Fruit fly (Drosophila melanogaster) whole organism, embryonic: ENCODE results near the gene CG10300.
A peak's percentile ranks its signal among the peaks of the same experiment; 100 is the strongest.

Source experiments
- C15 ChIP-seq: fragments of 200-800 bp; sonication (Bioruptor generic); IDR thresholded peaks from 3 replicates; pipeline ENCODE4 v1.3.6; 2022; ENCODE audit warnings: missing biosample characterization, missing genetic modification characterization
- CG10565 ChIP-seq: fragments of 200-800 bp; sonication (Bioruptor generic); optimal IDR thresholded peaks from 3 replicates; lab custom pipeline; 2016; ENCODE audit warnings: missing biosample characterization, mild to moderate bottlenecking, missing genetic modification characterization
- CG11560 ChIP-seq: fragments of 200-800 bp; sonication (Bioruptor generic); IDR thresholded peaks from 3 replicates; pipeline ENCODE4 v1.3.6; 2022; ENCODE audit warnings: missing biosample characterization, missing genetic modification characterization
- CG11695 ChIP-seq: fragments of 200-800 bp; sonication (Bioruptor generic); IDR thresholded peaks from 3 replicates; pipeline ENCODE4 v1.3.6; 2022; ENCODE audit warnings: missing biosample characterization, missing genetic modification characterization
- CG13296 ChIP-seq: fragments of 200-800 bp; sonication (Bioruptor generic); optimal IDR thresholded peaks from 3 replicates; lab custom pipeline; 2018; ENCODE audit warnings: missing biosample characterization, mild to moderate bottlenecking, missing genetic modification characterization
- CG13624 ChIP-seq: fragments of 200-800 bp; sonication (Bioruptor generic); optimal IDR thresholded peaks from 2 replicates; lab custom pipeline; 2016; ENCODE audit warnings: missing biosample characterization, missing genetic modification characterization
- CG15269 ChIP-seq: fragments of 200-800 bp; sonication (Bioruptor generic); optimal IDR thresholded peaks from 2 replicates; lab custom pipeline; 2018; ENCODE audit warnings: missing biosample characterization, mild to moderate bottlenecking, missing genetic modification characterization, moderate library complexity
- CG16815 ChIP-seq: fragments of 200-800 bp; sonication (Bioruptor generic); optimal IDR thresholded peaks from 3 replicates; lab custom pipeline; 2017; ENCODE audit warnings: missing biosample characterization, mild to moderate bottlenecking, missing genetic modification characterization
- CG17361 ChIP-seq: fragments of 200-800 bp; sonication (Bioruptor generic); IDR thresholded peaks from 3 replicates; pipeline ENCODE4 v1.3.6; 2022; ENCODE audit warnings: missing biosample characterization, missing genetic modification characterization
- CG2889 ChIP-seq: fragments of 200-800 bp; sonication (Bioruptor generic); IDR thresholded peaks from 3 replicates; pipeline ENCODE4 v1.3.6; 2022; ENCODE audit warnings: missing biosample characterization, missing genetic modification characterization
- CG30431 ChIP-seq: fragments of 200-800 bp; sonication (Bioruptor generic); optimal IDR thresholded peaks from 2 replicates; lab custom pipeline; 2017; ENCODE audit warnings: missing biosample characterization, missing genetic modification characterization
- CG31365 ChIP-seq: fragments of 200-800 bp; sonication (Bioruptor generic); optimal IDR thresholded peaks from 2 replicates; lab custom pipeline; 2018; ENCODE audit warnings: missing biosample characterization, mild to moderate bottlenecking, missing genetic modification characterization
- CG31388 ChIP-seq: fragments of 200-800 bp; sonication (Bioruptor generic); optimal IDR thresholded peaks from 2 replicates; lab custom pipeline; 2016; ENCODE audit warnings: missing biosample characterization, missing genetic modification characterization
- CG31441 ChIP-seq: fragments of 200-800 bp; sonication (Bioruptor generic); IDR thresholded peaks from 2 replicates; pipeline ENCODE4 v1.3.6; 2022; ENCODE audit warnings: missing biosample characterization, missing genetic modification characterization
- CG3163 ChIP-seq: fragments of 200-800 bp; sonication (Bioruptor generic); optimal IDR thresholded peaks from 3 replicates; lab custom pipeline; 2016; ENCODE audit warnings: missing biosample characterization, missing genetic modification characterization
- CG34422 ChIP-seq: fragments of 200-800 bp; sonication (Bioruptor generic); IDR thresholded peaks from 3 replicates; pipeline ENCODE4 v1.3.6; 2022; ENCODE audit warnings: missing biosample characterization, missing genetic modification characterization
- CG4282 ChIP-seq: fragments of 200-800 bp; sonication (Bioruptor generic); optimal IDR thresholded peaks from 2 replicates; lab custom pipeline; 2016; ENCODE audit warnings: missing biosample characterization, missing genetic modification characterization
- CG4424 ChIP-seq: fragments of 200-800 bp; sonication (Bioruptor generic); optimal IDR thresholded peaks from 3 replicates; lab custom pipeline; 2016; ENCODE audit warnings: missing biosample characterization, missing genetic modification characterization
- CG5180 ChIP-seq: fragments of 200-800 bp; sonication (Bioruptor generic); optimal IDR thresholded peaks from 3 replicates; lab custom pipeline; 2017; ENCODE audit warnings: missing biosample characterization, missing genetic modification characterization, mild to moderate bottlenecking, moderate library complexity, missing genetic modification reagents
- CG6175 ChIP-seq: fragments of 200-800 bp; sonication (Bioruptor generic); IDR thresholded peaks from 3 replicates; pipeline ENCODE4 v1.3.6; 2022; ENCODE audit warnings: missing biosample characterization, missing genetic modification characterization
- CG7556 ChIP-seq: fragments of 200-800 bp; sonication (Bioruptor generic); optimal IDR thresholded peaks from 2 replicates; lab custom pipeline; 2017; ENCODE audit warnings: missing biosample characterization, mild to moderate bottlenecking, missing genetic modification characterization
- CG9817 ChIP-seq: fragments of 200-800 bp; sonication (Bioruptor generic); optimal IDR thresholded peaks from 2 replicates; lab custom pipeline; 2018; ENCODE audit warnings: missing biosample characterization, mild to moderate bottlenecking, missing genetic modification characterization, moderate library complexity
- CoRest ChIP-seq: fragments of 200-800 bp; sonication (Bioruptor generic); optimal IDR thresholded peaks from 3 replicates; lab custom pipeline; 2018; ENCODE audit warnings: missing biosample characterization, mild to moderate bottlenecking, missing genetic modification characterization, moderate library complexity
- Ets65A ChIP-seq: fragments of 200-800 bp; sonication (Bioruptor generic); peaks from one replicate; lab custom pipeline; 2016; ENCODE audit warnings: missing biosample characterization, missing genetic modification characterization
- Hand ChIP-seq: fragments of 200-800 bp; sonication (Bioruptor generic); optimal IDR thresholded peaks from 2 replicates; lab custom pipeline; 2017; ENCODE audit warnings: mild to moderate bottlenecking, missing biosample characterization, missing genetic modification reagents, missing genetic modification characterization
- Hr3 ChIP-seq: fragments of 200-800 bp; sonication (Bioruptor generic); optimal IDR thresholded peaks from 3 replicates; lab custom pipeline; 2016; ENCODE audit warnings: missing biosample characterization, missing genetic modification characterization
- Lpt ChIP-seq: fragments of >200 bp; optimal IDR thresholded peaks from 2 replicates; lab custom pipeline; 2018; ENCODE audit warnings: missing biosample characterization, missing genetic modification characterization
- NC2α ChIP-seq: fragments of 200-800 bp; sonication (Bioruptor generic); optimal IDR thresholded peaks from 2 replicates; lab custom pipeline; 2016; ENCODE audit warnings: missing biosample characterization, missing genetic modification characterization
- Nf-YA ChIP-seq: fragments of 200-800 bp; sonication (Bioruptor generic); IDR thresholded peaks from 2 replicates; pipeline ENCODE4 v1.3.6; 2022; ENCODE audit warnings: missing biosample characterization, missing genetic modification characterization
- Nf-YC ChIP-seq: fragments of 200-800 bp; optimal IDR thresholded peaks from 3 replicates; lab custom pipeline; 2019; ENCODE audit warnings: missing biosample characterization, mild to moderate bottlenecking, missing genetic modification characterization, moderate library complexity
- Taf1 ChIP-seq: fragments of 200-800 bp; sonication (Bioruptor generic); IDR thresholded peaks from 2 replicates; pipeline ENCODE4 v1.3.6; 2022; ENCODE audit warnings: missing biosample characterization, missing genetic modification characterization
- ase ChIP-seq: fragments of 200-800 bp; sonication (Bioruptor generic); IDR thresholded peaks from 3 replicates; pipeline ENCODE4 v1.3.6; 2022; ENCODE audit warnings: missing biosample characterization, missing genetic modification characterization
- da ChIP-seq: fragments of 200-800 bp; sonication (Bioruptor generic); optimal IDR thresholded peaks from 2 replicates; lab custom pipeline; 2016; ENCODE audit warnings: missing biosample characterization, missing genetic modification characterization
- esg ChIP-seq: fragments of 200-800 bp; sonication (Bioruptor generic); conservative IDR thresholded peaks from 2 replicates; pipeline ENCODE4 v1.3.6; 2022; ENCODE audit warnings: missing biosample characterization, missing genetic modification characterization
- fd64A ChIP-seq: fragments of 200-800 bp; sonication (Bioruptor generic); optimal IDR thresholded peaks from 3 replicates; lab custom pipeline; 2018; ENCODE audit warnings: missing biosample characterization, mild to moderate bottlenecking, missing genetic modification characterization
- gce ChIP-seq: fragments of 200-800 bp; sonication (Bioruptor generic); IDR thresholded peaks from 3 replicates; pipeline ENCODE4 v1.3.6; 2022; ENCODE audit warnings: missing biosample characterization, missing genetic modification characterization
- h ChIP-seq: fragments of >200 bp; optimal IDR thresholded peaks from 2 replicates; lab custom pipeline; 2017
- hth ChIP-seq: fragments of >200 bp; optimal IDR thresholded peaks from 2 replicates; lab custom pipeline; 2017; ENCODE audit warnings: inconsistent platforms
- inv ChIP-seq: fragments of 200-800 bp; sonication (Bioruptor generic); IDR thresholded peaks from 2 replicates; pipeline ENCODE4 v1.3.6; 2022; ENCODE audit warnings: missing biosample characterization, missing genetic modification characterization; ENCODE audit not compliant: partially characterized antibody
- maf-S ChIP-seq: fragments of 200-800 bp; sonication (Bioruptor generic); optimal IDR thresholded peaks from 2 replicates; lab custom pipeline; 2016; ENCODE audit warnings: missing biosample characterization, missing genetic modification characterization
- org-1 ChIP-seq: fragments of 200-800 bp; sonication (Bioruptor generic); optimal IDR thresholded peaks from 2 replicates; lab custom pipeline; 2017; ENCODE audit warnings: missing biosample characterization, missing genetic modification characterization
- phol ChIP-seq: fragments of 200-800 bp; sonication (Bioruptor generic); optimal IDR thresholded peaks from 3 replicates; lab custom pipeline; 2018; ENCODE audit warnings: missing biosample characterization, mild to moderate bottlenecking, missing genetic modification characterization, moderate library complexity
- seq ChIP-seq: fragments of 200-800 bp; sonication (Bioruptor generic); IDR thresholded peaks from 2 replicates; pipeline ENCODE4 v1.3.6; 2022; ENCODE audit warnings: missing biosample characterization, missing genetic modification characterization
- shn ChIP-seq: fragments of 200-800 bp; sonication (Bioruptor generic); optimal IDR thresholded peaks from 3 replicates; lab custom pipeline; 2016; ENCODE audit warnings: missing biosample characterization, missing genetic modification characterization
- so ChIP-seq: fragments of 200-800 bp; sonication (Bioruptor generic); IDR thresholded peaks from 3 replicates; pipeline ENCODE4 v1.3.6; 2022; ENCODE audit warnings: missing biosample characterization, missing genetic modification characterization
- sug ChIP-seq: fragments of 200-800 bp; optimal IDR thresholded peaks from 2 replicates; lab custom pipeline; 2019; ENCODE audit warnings: missing biosample characterization, mild to moderate bottlenecking, missing genetic modification characterization, moderate library complexity
- tll ChIP-seq, 2 experiments: fragments of 200-800 bp in 1 of 2; fragments of >200 bp in 1 of 2; sonication (Bioruptor generic) in 1 of 2; optimal IDR thresholded peaks; 2 replicates each; lab custom pipeline; 2017 to 2019; ENCODE audit warnings: missing biosample characterization in 2 of 2, missing genetic modification characterization in 2 of 2, mild to moderate bottlenecking in 1 of 2, moderate library complexity in 1 of 2
- tup ChIP-seq: fragments of 200-800 bp; sonication (Bioruptor generic); optimal IDR thresholded peaks from 2 replicates; lab custom pipeline; 2016; ENCODE audit warnings: missing biosample characterization, mild to moderate bottlenecking, missing genetic modification characterization, moderate library complexity
- unpg ChIP-seq: fragments of 200-800 bp; sonication (Bioruptor generic); optimal IDR thresholded peaks from 3 replicates; lab custom pipeline; 2018; ENCODE audit warnings: missing biosample characterization, mild to moderate bottlenecking, missing genetic modification characterization, moderate library complexity
- usp ChIP-seq: fragments of >200 bp; optimal IDR thresholded peaks from 2 replicates; lab custom pipeline; 2017; ENCODE audit warnings: missing biosample characterization, missing genetic modification characterization
- zf30C ChIP-seq: fragments of 200-800 bp; sonication (Bioruptor generic); optimal IDR thresholded peaks from 3 replicates; lab custom pipeline; 2018; ENCODE audit warnings: missing biosample characterization, mild to moderate bottlenecking, missing genetic modification characterization

The CG10300 gene

dm6 chr3R:23722680-23723372 lies 11.5 kb downstream of the CG10300 start, which contains the start of gene CG10365 (continued):
- TF ChIP-seq Nf-YA (GFP tag; lab: Robert Waterston, UW) (peak; percentile 82), da (no peak), CG11560 (tag; lab: Robert Waterston, UW) (peak; percentile 51; the same call in 2 of the 3 replicates), CG15269 (tag; lab: Kevin White, UChicago) (peak; percentile 95), tup (GFP tag; lab: Kevin White, UChicago) (no peak), CG4282 (GFP tag; lab: Kevin White, UChicago) (no peak), sug (tag; lab: Kevin White, UChicago) (peak; percentile 36), inv (GFP tag; lab: Robert Waterston, UW) (no peak), seq (GFP tag; lab: Robert Waterston, UW) (peak; percentile 67), CG30431 (no peak), CG31388 (GFP tag; lab: Kevin White, UChicago) (peak; percentile 32), CG10565 (GFP tag; lab: Kevin White, UChicago) (no peak), h (no peak), phol (tag; lab: Kevin White, UChicago) (peak; percentile 89), CG16815 (GFP tag; lab: Kevin White, UChicago) (peak; percentile 45), CG4424 (peak; percentile 82), fd64A (no peak), Hand (GFP tag; lab: Kevin White, UChicago) (peak; percentile 88), CG31365 (tag; lab: Kevin White, UChicago) (no peak), CG2889 (0 out of 3 replicates have a peak, but pooled peaks have one; percentile 28), CG7556 (GFP tag; lab: Kevin White, UChicago) (peak; percentile 96), CG9817 (tag; lab: Kevin White, UChicago) (peak; percentile 80), CG5180 (GFP tag; lab: Kevin White, UChicago) (peak; percentile 70), tll (GFP tag; optimal IDR thresholded peaks at IDR 0.05; lab: Kevin White, UChicago) (no peak), CG11695 (GFP tag; lab: Robert Waterston, UW) (peak; percentile 90), Taf1 (no peak), CG6175 (0 out of 3 replicates have a peak, but pooled peaks have one; percentile 46), ase (peak; percentile 58; the same call in 1 of the 3 replicates), C15 (GFP tag; lab: Robert Waterston, UW) (peak; percentile 62; the same call in 2 of the 3 replicates), CG13296 (GFP tag; lab: Kevin White, UChicago) (peak; percentile 91), shn (GFP tag; lab: Kevin White, UChicago) (no peak), unpg (GFP tag; lab: Kevin White, UChicago) (peak; percentile 93), hth (lab: Kevin White, UChicago) (no peak), so (GFP tag; lab: Robert Waterston, UW) (peak; percentile 79), NC2α (GFP tag; lab: Kevin White, UChicago) (no peak), esg (GFP tag; lab: Robert Waterston, UW) (peak; percentile 86), Nf-YC (tag; lab: Kevin White, UChicago) (peak; percentile 64), org-1 (GFP tag; lab: Kevin White, UChicago) (peak; percentile 72), CG34422 (peak; percentile 76), Lpt (GFP tag; lab: Kevin White, UChicago) (no peak), CG3163 (GFP tag; lab: Kevin White, UChicago) (no peak), usp (no peak), Hr3 (GFP tag; lab: Kevin White, UChicago) (peak; percentile 84), CoRest (tag; lab: Kevin White, UChicago) (peak; percentile 93), zf30C (peak; percentile 59), Ets65A (no peak), CG17361 (peak; percentile 92), CG31441 (GFP tag; lab: Robert Waterston, UW) (peak; percentile 93), gce (GFP tag; lab: Robert Waterston, UW) (peak; percentile 87; the same call in 2 of the 3 replicates), maf-S (GFP tag; lab: Kevin White, UChicago) (no peak), CG13624 (GFP tag; lab: Kevin White, UChicago) (no peak)
